Worm (Caenorhabditis elegans): ENCODE data around the gene D1054.3.

ce11 chrV:10794463-10794862 lies 23.2 kb downstream of the D1054.3 start:
- TF ChIP-seq ceh-28 (tag; optimal IDR thresholded peaks at IDR 0.05) = no peak
- TF ChIP-seq zag-1 (tag; optimal IDR thresholded peaks at IDR 0.05) = no peak
